Worm (Caenorhabditis elegans) whole organism, young adult: Measurements from ENCODE around the gene rabn-5.

Experiments
- B0261.1 ChIP-seq: sonication (generic microtip); optimal IDR thresholded peaks from 2 replicates; lab custom pipeline; 2016; ENCODE audit warnings: mild to moderate bottlenecking, missing genetic modification characterization, moderate library complexity, missing compliant biosample characterization
- unc-130 ChIP-seq: sonication (generic microtip); optimal IDR thresholded peaks from 2 replicates; lab custom pipeline; 2016; ENCODE audit warnings: missing genetic modification reagents, missing genetic modification characterization, missing compliant biosample characterization

ce11 chrIII:5814799-5815198 is 49.6 kb upstream of the rabn-5 start, which contains the start of gene R12B2.7:
- TF ChIP-seq B0261.1 (tag; lab: Kevin White, UChicago) (no peak), unc-130 (GFP tag; lab: Kevin White, UChicago) (no peak)
